Fruit fly (Drosophila melanogaster) Kc167 (cell line): ENCODE measurements around the gene Hou.

Source experiments
- Myc ChIP-seq: fragments of >200 bp; optimal IDR thresholded peaks from 2 replicates; lab custom pipeline; 2017; ENCODE audit warnings: missing external identifiers
- Sin3A ChIP-seq: fragments of >200 bp; optimal IDR thresholded peaks from 2 replicates; lab custom pipeline; 2018; ENCODE audit warnings: missing external identifiers
- h ChIP-seq: fragments of >200 bp; optimal IDR thresholded peaks from 3 replicates; lab custom pipeline; 2018; ENCODE audit warnings: missing external identifiers
- insv ChIP-seq: fragments of >200 bp; optimal IDR thresholded peaks from 3 replicates; lab custom pipeline; 2018; ENCODE audit warnings: missing external identifiers
- psq ChIP-seq: fragments of >200 bp; optimal IDR thresholded peaks from 2 replicates; lab custom pipeline; 2017; ENCODE audit warnings: missing external identifiers
- ttk ChIP-seq: sonication (Bioruptor generic); optimal IDR thresholded peaks from 2 replicates; lab custom pipeline; 2017; ENCODE audit warnings: missing external identifiers

Gene Hou

DNA sequence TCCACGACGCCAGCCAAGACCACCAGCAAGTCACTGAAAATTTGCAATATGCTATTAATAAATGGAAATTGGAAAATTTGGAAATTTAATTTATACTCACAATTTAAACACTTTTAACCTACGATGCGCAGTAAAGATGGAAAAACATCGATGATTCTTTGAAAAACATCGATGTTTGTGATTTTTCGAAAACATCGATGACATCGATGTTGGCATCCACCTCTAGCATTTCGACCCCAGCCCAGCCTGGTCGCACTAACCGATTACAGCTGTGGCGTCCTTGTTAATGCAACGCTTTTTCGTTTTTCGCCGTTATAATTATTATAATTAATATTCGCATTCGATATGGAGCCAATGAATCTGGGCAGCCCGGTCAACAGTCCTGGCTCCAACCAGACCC, 2.3 kb downstream of the Hou start, which contains the start of gene Nup35:
Gene Nup35, plus strand, starts transcription at position 222 of the 400 bp plus-strand sequence.
- TF ChIP-seq ttk (no peak), insv (lab: Kevin White, UChicago) (no peak), h (lab: Kevin White, UChicago) (no peak), Sin3A (lab: Kevin White, UChicago) (no peak), psq (no peak), Myc (lab: Kevin White, UChicago) (no peak)

DNA sequence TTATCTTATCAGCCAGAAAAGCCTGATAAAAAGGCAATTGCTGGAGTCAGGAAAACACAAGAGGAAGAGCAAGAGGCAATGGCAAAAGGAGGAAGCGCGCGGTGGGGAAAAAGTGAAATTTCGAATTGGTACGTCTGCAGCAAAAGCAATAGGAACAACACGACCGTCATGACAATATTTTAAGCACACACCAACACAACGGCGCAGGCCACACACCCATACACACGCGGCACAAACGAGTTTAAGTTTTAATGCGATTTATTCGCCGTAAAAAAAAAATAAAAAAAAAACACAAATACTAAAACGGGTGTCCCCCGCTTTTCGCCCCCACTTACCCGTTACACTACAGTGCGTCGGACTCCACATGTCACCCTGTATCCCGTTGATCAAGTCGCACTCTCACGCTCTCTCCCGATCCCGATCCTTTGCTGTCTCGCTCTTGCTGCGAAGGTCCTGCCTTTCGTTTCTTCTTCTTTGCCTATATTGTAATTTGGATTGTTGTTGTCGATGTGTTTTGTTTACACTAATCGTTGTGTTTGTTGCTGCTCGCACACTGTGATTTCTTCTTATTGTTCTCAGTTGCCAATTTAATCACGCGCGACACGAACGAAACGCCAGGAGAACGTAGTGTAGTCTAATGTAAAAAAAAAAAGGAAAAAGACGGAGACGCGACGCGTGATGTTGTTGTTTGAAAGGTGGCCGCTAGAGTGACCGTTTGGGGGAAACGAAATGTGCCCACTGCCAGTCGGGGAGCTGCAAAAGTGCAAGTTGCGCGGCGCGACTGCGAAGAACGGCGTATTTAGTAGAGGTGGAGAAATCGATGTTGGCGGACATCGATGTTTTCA, 3.2 kb downstream of the Hou start, which contains the start of gene Rip11:
Gene Rip11, minus strand, starts transcription at position 794 of the 845 bp plus-strand sequence.
- TF ChIP-seq insv (lab: Kevin White, UChicago) (no peak), Sin3A (lab: Kevin White, UChicago) (no peak), h (lab: Kevin White, UChicago) (no peak), Myc (lab: Kevin White, UChicago) (no peak), psq (no peak), ttk (no peak)

DNA sequence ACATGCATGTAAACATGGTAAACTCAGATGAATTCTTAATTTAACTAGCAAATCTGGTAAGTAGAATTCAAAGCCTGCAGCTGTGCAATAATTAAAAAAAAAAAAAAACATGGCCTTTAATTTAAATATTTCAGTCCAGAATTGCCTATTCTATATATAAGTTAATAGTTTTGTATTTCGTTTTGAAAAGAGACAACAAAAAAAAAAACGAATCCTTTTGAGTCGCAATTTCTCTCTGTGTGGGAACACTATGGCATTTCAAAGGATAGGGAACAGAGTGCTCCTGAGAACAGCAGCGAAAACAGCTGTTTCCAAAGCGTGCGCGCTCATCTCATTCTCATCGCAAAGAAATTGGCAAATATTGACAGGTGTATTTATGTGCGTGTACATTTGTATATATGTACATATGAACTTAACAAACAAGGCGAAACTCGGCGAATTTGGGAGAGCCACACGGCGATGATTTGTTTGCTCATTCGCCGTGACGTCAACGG, 4.5 kb downstream of the Hou start:
- no peak for TF ChIP-seq ttk
- TF ChIP-seq insv (lab: Kevin White, UChicago) = no peak
- TF ChIP-seq psq = no peak
- no peak for TF ChIP-seq Myc (lab: Kevin White, UChicago)
- no peak for TF ChIP-seq Sin3A (lab: Kevin White, UChicago)
- no peak for TF ChIP-seq h (lab: Kevin White, UChicago)

DNA sequence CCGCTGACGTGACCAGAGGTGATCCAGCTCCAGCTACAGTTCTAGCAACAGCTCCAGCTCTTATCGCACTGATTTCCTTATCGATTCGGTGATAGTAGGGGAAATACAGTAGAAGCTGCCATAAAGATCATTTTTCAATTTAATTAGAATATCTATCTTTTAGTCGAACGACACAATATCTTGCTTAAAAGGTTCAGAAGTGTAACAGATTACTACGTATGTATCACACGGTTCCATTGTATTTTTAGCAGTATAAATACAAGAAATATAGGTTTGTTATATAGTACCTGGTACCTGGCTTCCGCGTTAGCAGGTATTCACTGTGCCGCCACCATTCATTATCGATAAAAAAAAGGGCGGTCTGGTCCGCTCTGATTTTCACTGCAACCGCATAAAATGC, 5.4 kb downstream of the Hou start:
- TF ChIP-seq insv (lab: Kevin White, UChicago) (no peak), h (lab: Kevin White, UChicago) (no peak), Myc (lab: Kevin White, UChicago) (no peak), Sin3A (lab: Kevin White, UChicago) (no peak), ttk (no peak), psq (no peak)

DNA sequence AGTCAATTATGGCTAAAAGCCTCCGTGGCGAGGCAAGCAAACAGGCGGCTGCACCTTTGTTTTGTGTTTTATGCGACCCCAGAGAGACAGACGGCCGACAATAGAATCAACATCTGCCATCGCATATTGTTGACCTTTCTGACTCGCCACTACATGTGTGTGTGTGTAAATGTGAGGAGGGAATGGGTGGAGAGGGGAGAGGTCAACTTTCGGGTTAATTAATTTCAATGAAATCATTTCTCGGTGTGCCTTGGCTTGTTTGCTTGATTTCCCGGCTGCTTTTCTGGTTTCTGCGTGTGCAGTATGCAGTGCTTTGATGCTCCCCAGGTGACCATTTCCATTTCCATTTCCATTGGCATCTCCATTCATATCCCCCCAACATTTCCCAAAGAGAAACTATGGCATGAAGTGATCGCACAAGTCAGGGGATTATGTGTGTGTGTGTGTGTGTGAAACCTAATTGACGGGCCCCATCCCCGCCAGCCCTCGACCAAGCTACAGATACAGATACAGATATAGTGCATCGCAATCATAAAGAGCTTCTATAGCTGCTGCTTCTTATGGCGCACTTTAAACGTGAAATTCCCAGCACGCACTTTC, 7.1 kb downstream of the Hou start:
- no peak for TF ChIP-seq Myc (lab: Kevin White, UChicago)
- TF ChIP-seq psq = no peak
- TF ChIP-seq ttk = no peak
- TF ChIP-seq insv (lab: Kevin White, UChicago) = no peak
- TF ChIP-seq h (lab: Kevin White, UChicago) = no peak
- TF ChIP-seq Sin3A (lab: Kevin White, UChicago) = no peak

DNA sequence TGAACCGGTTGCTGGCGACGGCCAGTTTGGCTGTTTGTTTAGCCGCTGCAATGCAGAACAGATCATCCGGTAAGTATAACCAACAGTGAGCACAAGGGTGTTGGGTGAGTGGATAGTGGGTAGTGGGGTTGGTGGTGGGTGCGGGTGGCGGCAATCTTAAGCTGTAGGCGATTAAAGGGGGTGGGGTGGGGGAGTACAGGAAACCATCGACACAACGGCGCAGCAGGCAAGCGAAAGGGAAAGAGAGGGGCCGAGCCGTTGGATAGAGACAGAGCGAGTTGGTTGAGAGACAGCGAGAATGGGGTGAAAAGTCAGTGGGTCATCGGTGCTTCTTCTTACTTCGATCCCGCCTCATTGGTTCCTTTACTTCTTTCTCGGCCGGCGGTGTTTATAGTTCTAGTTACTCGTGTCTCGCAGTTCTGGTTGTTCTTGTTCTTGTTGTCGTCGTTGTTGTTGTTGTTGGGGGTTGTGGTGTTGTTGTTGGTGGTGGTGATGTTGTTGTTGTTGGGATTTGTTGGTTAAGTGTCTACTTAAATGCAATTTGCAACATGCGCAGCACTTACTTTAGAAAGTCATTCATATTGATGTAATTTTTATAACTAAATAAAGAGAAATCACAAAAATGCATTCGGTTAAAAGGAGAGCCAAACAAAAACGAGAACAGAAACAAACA, 13.8 kb downstream of the Hou start:
- TF ChIP-seq Sin3A (lab: Kevin White, UChicago) = no peak
- TF ChIP-seq h (lab: Kevin White, UChicago) = no peak
- no peak for TF ChIP-seq psq
- TF ChIP-seq insv (lab: Kevin White, UChicago) = no peak
- no peak for TF ChIP-seq ttk

DNA sequence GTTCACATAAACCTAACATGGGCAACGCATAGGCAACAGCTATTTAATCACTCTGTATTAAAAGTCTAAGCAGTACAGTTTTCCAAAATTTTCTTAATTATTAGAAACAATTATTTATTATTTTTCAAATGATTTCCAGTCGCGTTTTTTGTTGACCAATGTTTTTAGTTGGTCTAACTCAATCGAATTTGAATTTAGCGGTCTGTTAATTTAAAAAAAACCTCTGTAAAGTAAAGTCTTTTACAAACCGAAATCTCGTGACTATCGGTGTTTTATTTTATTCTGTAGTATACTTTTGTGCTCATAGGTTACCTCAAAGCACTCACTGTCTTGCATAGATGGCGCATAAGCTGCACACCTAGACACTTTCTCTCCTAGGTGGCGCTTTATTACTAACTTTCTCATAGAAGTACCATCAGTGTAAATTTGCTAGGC, 15.1 kb downstream of the Hou start:
- TF ChIP-seq psq = no peak
- TF ChIP-seq Sin3A (lab: Kevin White, UChicago) = no peak
- no peak for TF ChIP-seq ttk
- no peak for TF ChIP-seq Myc (lab: Kevin White, UChicago)
- no peak for TF ChIP-seq h (lab: Kevin White, UChicago)
- no peak for TF ChIP-seq insv (lab: Kevin White, UChicago)

DNA sequence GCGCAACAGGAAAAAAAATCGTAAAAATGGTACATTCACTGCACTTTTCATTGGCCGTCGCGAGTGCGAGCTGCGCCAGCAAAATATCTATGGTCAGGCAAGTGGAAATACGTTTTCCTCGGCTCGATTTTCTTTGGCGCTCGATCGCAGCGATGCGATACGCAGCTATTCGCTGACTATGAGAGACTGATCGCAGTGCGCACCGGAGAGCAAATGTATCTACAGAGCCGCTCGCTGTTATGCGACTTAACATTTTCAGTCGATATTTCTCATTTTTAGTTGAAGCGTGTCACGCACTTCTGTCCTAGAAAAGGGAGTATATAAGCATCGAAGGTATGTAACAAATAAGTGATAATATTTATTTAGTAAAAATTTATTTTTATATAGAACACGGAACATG, 15.5 kb downstream of the Hou start, which contains the start of gene wgn:
Gene wgn, minus strand, starts transcription at position 193 of the 400 bp plus-strand sequence.
- TF ChIP-seq ttk (no peak), Sin3A (lab: Kevin White, UChicago) (no peak), Myc (lab: Kevin White, UChicago) (no peak), psq (no peak), h (lab: Kevin White, UChicago) (no peak), insv (lab: Kevin White, UChicago) (no peak)

DNA sequence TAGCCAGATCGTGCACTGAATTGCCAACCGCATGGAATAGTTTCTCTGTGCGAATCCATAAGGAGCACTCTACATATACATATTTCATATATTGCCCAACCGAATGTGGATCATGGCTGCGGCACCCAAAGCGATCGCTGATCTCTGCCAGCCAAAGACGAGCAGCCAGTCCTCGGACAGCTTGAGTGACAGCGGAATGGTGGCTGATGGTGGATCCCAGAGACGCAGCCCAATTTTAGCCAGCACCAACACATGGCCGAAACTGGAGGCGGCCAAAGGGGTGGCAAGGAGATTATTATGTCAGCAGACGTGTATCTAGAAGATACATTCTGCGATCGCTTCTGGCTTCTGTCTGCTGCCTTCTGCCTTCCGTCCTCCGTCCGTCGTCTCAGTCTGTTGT, 19.3 kb downstream of the Hou start:
- TF ChIP-seq Myc (lab: Kevin White, UChicago) = no peak
- TF ChIP-seq ttk = no peak
- no peak for TF ChIP-seq psq
- TF ChIP-seq Sin3A (lab: Kevin White, UChicago) = no peak
- TF ChIP-seq insv (lab: Kevin White, UChicago) = no peak
- TF ChIP-seq h (lab: Kevin White, UChicago) = no peak

DNA sequence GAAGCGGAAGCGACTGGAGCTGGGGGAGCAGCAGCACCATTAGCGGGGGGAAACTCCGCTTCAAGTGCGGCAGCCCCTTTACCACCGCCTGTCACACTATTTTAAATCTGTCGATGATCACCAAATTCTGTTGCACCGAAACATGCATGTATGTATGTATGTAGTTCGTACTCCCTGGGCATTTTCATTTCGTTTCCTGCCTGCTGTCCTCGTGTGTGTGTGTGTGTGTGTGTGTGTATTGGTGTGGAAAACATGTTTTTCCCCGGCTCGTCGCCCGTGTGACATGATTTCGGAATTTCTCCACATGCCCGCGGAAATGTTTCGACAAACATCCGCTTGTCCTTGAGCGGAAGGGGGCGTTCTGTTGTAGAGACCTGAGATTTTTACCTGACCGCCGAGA, 23.2 kb downstream of the Hou start:
- TF ChIP-seq insv (lab: Kevin White, UChicago) = no peak
- no peak for TF ChIP-seq Sin3A (lab: Kevin White, UChicago)
- TF ChIP-seq Myc (lab: Kevin White, UChicago) = no peak

DNA sequence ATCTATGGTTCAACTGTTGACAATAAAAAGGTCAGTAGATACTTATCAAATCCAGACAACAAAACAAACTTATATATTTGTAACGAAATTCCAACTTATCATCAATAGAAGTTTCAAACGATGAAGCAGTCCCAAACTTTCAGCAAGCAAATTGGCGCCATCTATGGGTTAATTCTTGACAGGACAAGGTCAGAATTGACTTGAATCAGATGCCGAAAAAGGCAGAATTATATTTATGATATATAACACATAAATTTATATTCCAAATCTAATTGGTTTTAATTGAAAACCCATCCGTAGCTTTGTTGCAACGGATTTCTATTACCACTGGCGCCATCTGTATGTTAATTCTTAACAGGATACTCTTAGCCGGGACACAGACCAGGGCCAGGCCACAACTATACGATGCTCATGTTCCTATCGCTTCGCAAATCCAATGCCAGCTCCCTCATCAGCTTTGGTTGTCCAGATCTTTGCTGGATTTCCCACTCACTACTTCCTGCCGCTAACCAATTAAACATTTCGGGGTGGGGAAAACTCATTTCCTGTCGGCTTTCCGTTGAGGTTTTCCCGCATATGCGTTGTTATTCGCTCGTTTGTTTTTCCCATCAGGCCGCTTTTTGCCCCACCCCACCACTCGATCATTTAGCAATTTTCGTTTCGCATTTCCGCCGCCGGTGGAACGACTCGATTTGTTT, 28.4 kb downstream of the Hou start:
- TF ChIP-seq h (lab: Kevin White, UChicago) (no peak), insv (lab: Kevin White, UChicago) (no peak), psq (no peak), Sin3A (lab: Kevin White, UChicago) (no peak), Myc (lab: Kevin White, UChicago) (no peak), ttk (no peak)
